Worm (Caenorhabditis elegans): ENCODE data around the gene fbxc-21.

The fbxc-21 gene

ce11 chrII:1682218-1682617 lies 10.5 kb downstream of the fbxc-21 start, which contains the start of gene fbxb-26:
Gene fbxb-26, plus strand, starts transcription at chrII:1682518.
- TF ChIP-seq nhr-237 (tag; optimal IDR thresholded peaks at IDR 0.05), result no peak
- no peak for TF ChIP-seq ceh-83 (GFP tag; optimal IDR thresholded peaks at IDR 0.05)
- TF ChIP-seq elt-1 (tag; optimal IDR thresholded peaks at IDR 0.05; ENCODE audit: borderline replicate concordance, insufficient read depth), result no peak

ce11 chrII:1679081-1679480 lies 13.6 kb downstream of the fbxc-21 start, which contains the start of gene irld-36:
Gene irld-36, plus strand, starts transcription at chrII:1679381.
- TF ChIP-seq nhr-2 (tag; optimal IDR thresholded peaks at IDR 0.05), result no peak

- no peak for TF ChIP-seq mep-1 (tag; optimal IDR thresholded peaks at IDR 0.05)
Observed at ce11 chrII:1676088-1676487, 16.6 kb downstream of the fbxc-21 start, which contains the start of gene fbxb-17. Gene fbxb-17, plus strand, starts transcription at chrII:1676388.

- TF ChIP-seq snpc-4 (tag; optimal IDR thresholded peaks at IDR 0.05), result no peak
- TF ChIP-seq lin-13 (tag; optimal IDR thresholded peaks at IDR 0.05), result no peak
Observed at ce11 chrII:1672673-1673072, 20.1 kb downstream of the fbxc-21 start.

ce11 chrII:1670985-1671384 lies 21.7 kb downstream of the fbxc-21 start:
- TF ChIP-seq lin-13 (tag; optimal IDR thresholded peaks at IDR 0.05) (no peak), elt-3 (tag; optimal IDR thresholded peaks at IDR 0.05) (no peak), unc-39 (tag; optimal IDR thresholded peaks at IDR 0.05) (no peak), ceh-39 (tag; optimal IDR thresholded peaks at IDR 0.05) (no peak), mls-2 (tag; optimal IDR thresholded peaks at IDR 0.05) (no peak), snpc-4 (tag; optimal IDR thresholded peaks at IDR 0.05) (no peak), nhr-237 (tag; optimal IDR thresholded peaks at IDR 0.05) (no peak), nhr-2 (tag; optimal IDR thresholded peaks at IDR 0.05) (no peak), lin-32 (GFP tag; optimal IDR thresholded peaks at IDR 0.05) (no peak), elt-1 (tag; optimal IDR thresholded peaks at IDR 0.05; ENCODE audit: borderline replicate concordance, insufficient read depth) (no peak), ceh-83 (GFP tag; optimal IDR thresholded peaks at IDR 0.05) (no peak), drap-1 (GFP tag; optimal IDR thresholded peaks at IDR 0.05) (no peak)

ce11 chrII:1670260-1670879 lies 22.4 kb downstream of the fbxc-21 start, which contains the start of gene nhx-6:
Gene nhx-6, plus strand, starts transcription at chrII:1670829.
- TF ChIP-seq ceh-39 (tag; optimal IDR thresholded peaks at IDR 0.05), result no peak
- no peak for TF ChIP-seq sem-2 (GFP tag; optimal IDR thresholded peaks at IDR 0.05)
- TF ChIP-seq hlh-1 (tag; optimal IDR thresholded peaks at IDR 0.05), result no peak
- TF ChIP-seq ceh-83 (GFP tag; optimal IDR thresholded peaks at IDR 0.05), result no peak

ce11 chrII:1668913-1669312 lies 23.8 kb downstream of the fbxc-21 start, which contains the start of gene srw-97:
Gene srw-97, minus strand, starts transcription at chrII:1669013.
- TF ChIP-seq ztf-11 (tag; optimal IDR thresholded peaks at IDR 0.05), result no peak
- TF ChIP-seq bed-3 (GFP tag; optimal IDR thresholded peaks at IDR 0.05), result no peak
- TF ChIP-seq nhr-28 (tag; optimal IDR thresholded peaks at IDR 0.05), result no peak
- TF ChIP-seq ham-2 (GFP tag; optimal IDR thresholded peaks at IDR 0.05), result no peak
- TF ChIP-seq M03D4.4 (tag; optimal IDR thresholded peaks at IDR 0.05), result no peak
- no peak for TF ChIP-seq pha-4 (tag; optimal IDR thresholded peaks at IDR 0.05)
- TF ChIP-seq lsy-2 (tag; optimal IDR thresholded peaks at IDR 0.05), result no peak

ce11 chrII:1666025-1666424 lies 26.7 kb downstream of the fbxc-21 start, which contains the start of gene srlf-29:
Gene srlf-29, plus strand, starts transcription at chrII:1666325.
- TF ChIP-seq lsy-2 (tag; optimal IDR thresholded peaks at IDR 0.05), result no peak
- TF ChIP-seq pha-4 (tag; optimal IDR thresholded peaks at IDR 0.05), result no peak
- TF ChIP-seq mls-2 (tag; optimal IDR thresholded peaks at IDR 0.05), result no peak
- no peak for TF ChIP-seq unc-39 (tag; optimal IDR thresholded peaks at IDR 0.05)
- no peak for TF ChIP-seq ceh-43 (GFP tag; optimal IDR thresholded peaks at IDR 0.05)
- no peak for TF ChIP-seq bed-3 (GFP tag; optimal IDR thresholded peaks at IDR 0.05)
- TF ChIP-seq elt-3 (tag; optimal IDR thresholded peaks at IDR 0.05), result no peak
- TF ChIP-seq ceh-39 (tag; optimal IDR thresholded peaks at IDR 0.05), result no peak
- TF ChIP-seq flh-1 (GFP tag; optimal IDR thresholded peaks at IDR 0.05), result no peak
- TF ChIP-seq unc-62 (GFP tag; optimal IDR thresholded peaks at IDR 0.05), result no peak
- no peak for TF ChIP-seq lin-32 (GFP tag; optimal IDR thresholded peaks at IDR 0.05)
- no peak for TF ChIP-seq lin-13 (tag; optimal IDR thresholded peaks at IDR 0.05)
- no peak for TF ChIP-seq nhr-237 (tag; optimal IDR thresholded peaks at IDR 0.05)
- no peak for TF ChIP-seq mep-1 (tag; optimal IDR thresholded peaks at IDR 0.05)
